Fruit fly (Drosophila melanogaster) whole organism, wandering third instar larva: ENCODE measurements around the gene CG44815.

Experiments used
- CG9705 ChIP-seq: fragments of 200-800 bp; sonication (Bioruptor generic); optimal IDR thresholded peaks from 2 replicates; lab custom pipeline; 2018; ENCODE audit warnings: missing biosample characterization, mild to moderate bottlenecking, missing genetic modification characterization
- Dif ChIP-seq: fragments of 200-275, 200-300 bp; sonication (Bioruptor generic); optimal IDR thresholded peaks from 2 replicates; lab custom pipeline; 2018; ENCODE audit warnings: missing biosample characterization, missing genetic modification characterization; ENCODE audit not compliant: partially characterized antibody
- OdsH ChIP-seq: fragments of 200-800 bp; sonication (Bioruptor generic); optimal IDR thresholded peaks from 2 replicates; lab custom pipeline; 2016; ENCODE audit warnings: missing biosample characterization, mild to moderate bottlenecking, missing genetic modification characterization
- dl ChIP-seq, 2 experiments: fragments of 175-275, 200-275 bp in 1 of 2; fragments of 200-275 bp in 1 of 2; sonication (Bioruptor generic); optimal IDR thresholded peaks; lab custom pipeline; 2018; ENCODE audit warnings: mild to moderate bottlenecking in 2 of 2, missing biosample characterization in 2 of 2, missing genetic modification characterization in 2 of 2, moderate library complexity in 2 of 2; ENCODE audit not compliant: partially characterized antibody in 2 of 2, insufficient read depth in 1 of 2
- jim ChIP-seq: fragments of 175-275, 200-325 bp; sonication (Bioruptor generic); optimal IDR thresholded peaks from 2 replicates; lab custom pipeline; 2016; ENCODE audit warnings: missing biosample characterization, mild to moderate bottlenecking, missing genetic modification characterization
- pan ChIP-seq: fragments of >200 bp; optimal IDR thresholded peaks from 2 replicates; lab custom pipeline; 2017
- sv ChIP-seq: fragments of 200-800 bp; sonication (Bioruptor generic); optimal IDR thresholded peaks from 3 replicates; lab custom pipeline; 2016; ENCODE audit warnings: missing biosample characterization, missing genetic modification characterization
- tai ChIP-seq: sonication (Bioruptor generic); optimal IDR thresholded peaks from 2 replicates; lab custom pipeline; 2016; ENCODE audit warnings: missing biosample characterization, missing genetic modification characterization

DNA sequence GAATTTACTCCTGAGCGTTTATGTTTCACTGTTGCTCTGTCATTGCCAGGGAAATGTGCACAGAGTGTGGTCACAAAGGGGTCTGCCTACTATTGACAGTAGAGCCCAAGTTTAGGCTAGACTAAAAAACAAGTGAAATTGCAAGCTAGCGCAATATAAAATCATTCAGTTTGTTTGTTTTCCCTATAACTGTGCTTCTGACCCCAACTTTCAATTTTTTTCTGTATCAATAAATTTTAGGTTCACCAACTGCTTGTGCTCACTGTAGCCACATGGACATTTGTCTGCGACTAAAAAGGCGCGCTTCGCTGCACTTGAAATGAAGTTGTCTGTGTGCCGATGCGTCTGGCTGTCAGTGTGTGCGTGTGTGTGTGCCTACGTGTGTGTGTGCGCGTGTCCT is 5.5 kb downstream of the CG44815 start:
- no peak for TF ChIP-seq OdsH
- TF ChIP-seq sv (GFP tag; lab: Kevin White, UChicago) = no peak
- no peak for TF ChIP-seq dl (GFP tag; optimal IDR thresholded peaks at IDR 0.05; lab: Kevin White, UChicago; ENCODE audit: insufficient read depth in 1 of 2, partially characterized antibody in 2 of 2)
- TF ChIP-seq Dif (GFP tag; lab: Kevin White, UChicago) = no peak
- no peak for TF ChIP-seq jim
- no peak for TF ChIP-seq tai
- TF ChIP-seq CG9705 (GFP tag; lab: Kevin White, UChicago) = no peak
- no peak for TF ChIP-seq pan (lab: Kevin White, UChicago)
